Fruit fly (Drosophila melanogaster): ENCODE results near the gene Pdp1.

Pdp1 gene

dm6 chr3L:7850771-7851358 lies 16.3 kb downstream of the Pdp1 start (continued):
- peak; percentile 91 for TF ChIP-seq Sox102F (GFP tag; optimal IDR thresholded peaks at IDR 0.05)
- peak; percentile 87 for TF ChIP-seq CG15011 (GFP tag; optimal IDR thresholded peaks at IDR 0.05)
- peak; percentile 73 for TF ChIP-seq CG17568 (GFP tag; optimal IDR thresholded peaks at IDR 0.05)
- peak; percentile 79 for TF ChIP-seq en (GFP tag; optimal IDR thresholded peaks at IDR 0.05)
- peak; percentile 81 for TF ChIP-seq sd (tag; optimal IDR thresholded peaks at IDR 0.05)
- TF ChIP-seq CG12104 (GFP tag; optimal IDR thresholded peaks at IDR 0.05), result peak; percentile 83
- peak; percentile 89 for TF ChIP-seq ERR (GFP tag; optimal IDR thresholded peaks at IDR 0.05)
- TF ChIP-seq ind (GFP tag; optimal IDR thresholded peaks at IDR 0.05), result peak; percentile 89
- peak; percentile 86 for TF ChIP-seq Atf-2 (GFP tag; optimal IDR thresholded peaks at IDR 0.05)
- peak; percentile 83 for TF ChIP-seq CG10979 (tag; optimal IDR thresholded peaks at IDR 0.05)
- peak; percentile 83 for TF ChIP-seq CG18476 (GFP tag; optimal IDR thresholded peaks at IDR 0.05)
- TF ChIP-seq CG13624 (GFP tag; optimal IDR thresholded peaks at IDR 0.05), result peak; percentile 88
- TF ChIP-seq Side (GFP tag; optimal IDR thresholded peaks at IDR 0.05), result peak; percentile 91
- peak; percentile 51; the same call in 1 of the 2 replicates for TF ChIP-seq ro (GFP tag; IDR thresholded peaks at IDR 0.05)
- no peak for TF ChIP-seq Trl (optimal IDR thresholded peaks at IDR 0.05)
- TF ChIP-seq Trl (GFP tag; optimal IDR thresholded peaks at IDR 0.05), result peak; percentile 89
- TF ChIP-seq CG12391 (tag; optimal IDR thresholded peaks at IDR 0.05), result peak; percentile 89
- TF ChIP-seq CG16779 (GFP tag; IDR thresholded peaks at IDR 0.05), result no peak
- peak; percentile 87 for TF ChIP-seq CG8924 (tag; optimal IDR thresholded peaks at IDR 0.05)
- TF ChIP-seq B-H2 (GFP tag; optimal IDR thresholded peaks at IDR 0.05), result no peak
- peak; percentile 83 for TF ChIP-seq CG9609 (GFP tag; optimal IDR thresholded peaks at IDR 0.05)
- peak; percentile 79 for TF ChIP-seq gsb (GFP tag; IDR thresholded peaks at IDR 0.05)
- peak; percentile 83 for TF ChIP-seq CG6689 (GFP tag; IDR thresholded peaks at IDR 0.05)
- TF ChIP-seq E2f1 (GFP tag; IDR thresholded peaks at IDR 0.05), result peak; percentile 86
- peak; percentile 94 for TF ChIP-seq row (GFP tag; IDR thresholded peaks at IDR 0.05)
- TF ChIP-seq lilli (GFP tag; optimal IDR thresholded peaks at IDR 0.05), result peak; percentile 87
- TF ChIP-seq bowl (GFP tag; IDR thresholded peaks at IDR 0.05), result no peak; the same call in 1 of the 2 replicates
- peak; percentile 84 for TF ChIP-seq zf30C (GFP tag; optimal IDR thresholded peaks at IDR 0.05)
- peak; percentile 72 for TF ChIP-seq CG34422 (GFP tag; IDR thresholded peaks at IDR 0.05)
- TF ChIP-seq CG3838 (GFP tag; optimal IDR thresholded peaks at IDR 0.05), result peak; percentile 77
- TF ChIP-seq Ptx1 (GFP tag; IDR thresholded peaks at IDR 0.05), result peak; percentile 90
- peak; percentile 84 for TF ChIP-seq otp (GFP tag; IDR thresholded peaks at IDR 0.05)
- peak; percentile 37; the same call in 1 of the 3 replicates for TF ChIP-seq CG2199 (GFP tag; IDR thresholded peaks at IDR 0.05)
- TF ChIP-seq CG12744 (GFP tag; optimal IDR thresholded peaks at IDR 0.05), result peak; percentile 81
- TF ChIP-seq CG18262 (tag; optimal IDR thresholded peaks at IDR 0.05), result peak; percentile 86
- TF ChIP-seq Meics (GFP tag; optimal IDR thresholded peaks at IDR 0.05), result peak; percentile 92
- peak; percentile 33 for TF ChIP-seq CG13123 (GFP tag; optimal IDR thresholded peaks at IDR 0.05)
- peak; percentile 22 for TF ChIP-seq Sry-β (GFP tag; optimal IDR thresholded peaks at IDR 0.05)
- peak; percentile 63 for TF ChIP-seq CG7372 (GFP tag; IDR thresholded peaks at IDR 0.05)
- TF ChIP-seq CG4328 (GFP tag; optimal IDR thresholded peaks at IDR 0.05), result peak; percentile 70
- peak in 1 of 2 experiments; percentile 83 for TF ChIP-seq Eip74EF (GFP tag; optimal IDR thresholded peaks at IDR 0.05)
- peak; percentile 88 for TF ChIP-seq CG16863 (GFP tag; optimal IDR thresholded peaks at IDR 0.05)
- peak; percentile 87 for TF ChIP-seq Bteb2 (GFP tag; optimal IDR thresholded peaks at IDR 0.05)
- TF ChIP-seq fd102C (GFP tag; optimal IDR thresholded peaks at IDR 0.05), result no peak
- TF ChIP-seq CG8089 (GFP tag; optimal IDR thresholded peaks at IDR 0.05), result peak; percentile 68
- TF ChIP-seq usp (GFP tag; optimal IDR thresholded peaks at IDR 0.05), result no peak
- TF ChIP-seq pum (GFP tag; optimal IDR thresholded peaks at IDR 0.05), result peak; percentile 86
- TF ChIP-seq CG11398 (GFP tag; optimal IDR thresholded peaks at IDR 0.05), result peak; percentile 81
